Fruit fly (Drosophila melanogaster) whole organism, adult: ENCODE data around the gene Cks85A.

Experiments used
- CG11617 ChIP-seq: fragments of 200-800 bp; sonication (Bioruptor generic); optimal IDR thresholded peaks from 2 replicates; lab custom pipeline; 2017; ENCODE audit warnings: mild to moderate bottlenecking, missing biosample characterization, missing genetic modification reagents, missing genetic modification characterization
- CG12768 ChIP-seq: fragments of 200-800 bp; sonication (Bioruptor generic); optimal IDR thresholded peaks from 2 replicates; lab custom pipeline; 2017; ENCODE audit warnings: missing biosample characterization, missing genetic modification characterization, mild to moderate bottlenecking, moderate library complexity, missing genetic modification reagents
- CG14711 ChIP-seq: fragments of 200-800 bp; sonication (Bioruptor generic); optimal IDR thresholded peaks from 2 replicates; lab custom pipeline; 2018; ENCODE audit warnings: missing biosample characterization, mild to moderate bottlenecking, missing genetic modification characterization, moderate library complexity
- CG1620 ChIP-seq: fragments of 200-800 bp; sonication (Bioruptor generic); optimal IDR thresholded peaks from 2 replicates; lab custom pipeline; 2016; ENCODE audit warnings: missing biosample characterization, missing genetic modification characterization
- CG33017 ChIP-seq: fragments of 200-800 bp; sonication (Bioruptor generic); optimal IDR thresholded peaks from 2 replicates; lab custom pipeline; 2018; ENCODE audit warnings: missing biosample characterization, mild to moderate bottlenecking, missing genetic modification characterization, moderate library complexity
- CG5204 ChIP-seq: fragments of 200-800 bp; sonication (Bioruptor generic); optimal IDR thresholded peaks from 2 replicates; lab custom pipeline; 2016; ENCODE audit warnings: missing biosample characterization, missing genetic modification characterization
- CG7045 ChIP-seq: fragments of 200-800 bp; sonication (Bioruptor generic); optimal IDR thresholded peaks from 2 replicates; lab custom pipeline; 2017; ENCODE audit warnings: missing biosample characterization, mild to moderate bottlenecking, missing genetic modification characterization
- CG7101 ChIP-seq: fragments of 200-800 bp; sonication (Bioruptor generic); optimal IDR thresholded peaks from 2 replicates; lab custom pipeline; 2018; ENCODE audit warnings: missing biosample characterization, mild to moderate bottlenecking, missing genetic modification characterization, moderate library complexity
- Clk ChIP-seq: fragments of 200-800 bp; sonication (Bioruptor generic); optimal IDR thresholded peaks from 2 replicates; lab custom pipeline; 2017; ENCODE audit warnings: missing biosample characterization, missing genetic modification characterization
- Crg-1 ChIP-seq: fragments of 200-800 bp; sonication (Bioruptor generic); optimal IDR thresholded peaks from 2 replicates; lab custom pipeline; 2016; ENCODE audit warnings: missing biosample characterization, missing genetic modification characterization
- Hr96 ChIP-seq: fragments of 200-800 bp; sonication (Bioruptor generic); optimal IDR thresholded peaks from 2 replicates; lab custom pipeline; 2016; ENCODE audit warnings: missing biosample characterization, missing genetic modification characterization
- Mnt ChIP-seq: fragments of 200-800 bp; sonication (Bioruptor generic); optimal IDR thresholded peaks from 2 replicates; lab custom pipeline; 2016; ENCODE audit warnings: missing biosample characterization, mild to moderate bottlenecking, missing genetic modification characterization
- bab1 ChIP-seq: fragments of 200-800 bp; sonication (Bioruptor generic); optimal IDR thresholded peaks from 3 replicates; lab custom pipeline; 2019; ENCODE audit warnings: missing biosample characterization, mild to moderate bottlenecking, missing genetic modification characterization, moderate library complexity
- cic ChIP-seq: fragments of 200-800 bp; sonication (Bioruptor generic); optimal IDR thresholded peaks from 2 replicates; lab custom pipeline; 2017; ENCODE audit warnings: missing biosample characterization, mild to moderate bottlenecking, missing genetic modification characterization, moderate library complexity
- cnc ChIP-seq, 2 experiments: fragments of >200 bp; optimal IDR thresholded peaks; 2 replicates each; lab custom pipeline; 2017
- kay ChIP-seq: fragments of 200-800 bp; sonication (Bioruptor generic); peaks from one replicate; lab custom pipeline; 2016; ENCODE audit warnings: missing biosample characterization, missing genetic modification characterization, borderline replicate concordance
- ovo ChIP-seq: fragments of 200-800 bp; sonication (Bioruptor generic); optimal IDR thresholded peaks from 2 replicates; lab custom pipeline; 2016; ENCODE audit warnings: missing biosample characterization, missing genetic modification characterization
- pad ChIP-seq: fragments of 200-800 bp; sonication (Bioruptor generic); optimal IDR thresholded peaks from 3 replicates; lab custom pipeline; 2017; ENCODE audit warnings: missing biosample characterization, missing genetic modification characterization, mild to moderate bottlenecking, moderate library complexity, missing genetic modification reagents
- tj ChIP-seq: fragments of 200-800 bp; sonication (Bioruptor generic); optimal IDR thresholded peaks from 3 replicates; lab custom pipeline; 2017; ENCODE audit warnings: missing biosample characterization, mild to moderate bottlenecking, missing genetic modification characterization, moderate library complexity
- toe ChIP-seq: fragments of 200-800 bp; sonication (Bioruptor generic); optimal IDR thresholded peaks from 2 replicates; lab custom pipeline; 2016; ENCODE audit warnings: missing biosample characterization, missing genetic modification characterization

Gene Cks85A

dm6 chr3R:8731597-8732263, 13.5 kb upstream of the Cks85A start, which contains the start of the genes M1BP and CG8202:
TSS of gene M1BP (minus strand) at chr3R:8731698.
TSS of gene CG8202 (plus strand) at chr3R:8732091.
- TF ChIP-seq bab1 (GFP tag; lab: Kevin White, UChicago) (peak; percentile 75), Mnt (GFP tag; lab: Kevin White, UChicago) (peak; percentile 53), kay (peak; percentile 25), cic (peak; percentile 1), CG1620 (peak; percentile 68), Clk (GFP tag; lab: Kevin White, UChicago) (peak; percentile 1), CG7045 (GFP tag; lab: Kevin White, UChicago) (peak; percentile 92), ovo (peak; percentile 73), toe (peak; percentile 74), CG11617 (GFP tag; lab: Kevin White, UChicago) (peak; percentile 96), CG7101 (tag; lab: Kevin White, UChicago) (peak; percentile 93), CG12768 (GFP tag; lab: Kevin White, UChicago) (peak; percentile 93), pad (GFP tag; lab: Kevin White, UChicago) (peak; percentile 77), Crg-1 (GFP tag; lab: Kevin White, UChicago) (peak; percentile 67), Hr96 (GFP tag; lab: Kevin White, UChicago) (no peak), CG14711 (peak; percentile 84), CG33017 (peak; percentile 90), tj (GFP tag; lab: Kevin White, UChicago) (peak; percentile 76), cnc (optimal IDR thresholded peaks at IDR 0.05; lab: Kevin White, UChicago) (no peak), CG5204 (GFP tag; lab: Kevin White, UChicago) (no peak)

- TF ChIP-seq CG7101 (tag; lab: Kevin White, UChicago) = no peak
- peak; percentile 39 for TF ChIP-seq kay
These were observed 11.3 kb upstream of the Cks85A start, which contains the start of gene ranshi for dm6 chr3R:8729542-8729941. TSS of gene ranshi (minus strand) at chr3R:8729693.

- no peak for TF ChIP-seq Clk (GFP tag; lab: Kevin White, UChicago)
- no peak for TF ChIP-seq cnc (optimal IDR thresholded peaks at IDR 0.05; lab: Kevin White, UChicago)
- peak; percentile 25 for TF ChIP-seq CG7101 (tag; lab: Kevin White, UChicago)
- TF ChIP-seq Mnt (GFP tag; lab: Kevin White, UChicago) = peak; percentile 19
These were observed 8.4 kb upstream of the Cks85A start, which contains the start of gene CG8159 for dm6 chr3R:8726632-8727031. TSS of gene CG8159 (plus strand) at chr3R:8726854.

dm6 chr3R:8725179-8725578, 6.9 kb upstream of the Cks85A start, which contains the start of gene ouib:
TSS of gene ouib (plus strand) at chr3R:8725479.
- TF ChIP-seq CG11617 (GFP tag; lab: Kevin White, UChicago) (no peak), kay (peak; percentile 73)

dm6 chr3R:8722962-8723548, 4.8 kb upstream of the Cks85A start, which contains the start of gene nom:
TSS of gene nom (plus strand) at chr3R:8723174.
- TF ChIP-seq cnc (optimal IDR thresholded peaks at IDR 0.05; lab: Kevin White, UChicago) = no peak
- TF ChIP-seq tj (GFP tag; lab: Kevin White, UChicago) = peak; percentile 58

- no peak for TF ChIP-seq CG7045 (GFP tag; lab: Kevin White, UChicago)
- peak; percentile 47 for TF ChIP-seq kay
These were observed 2.8 kb upstream of the Cks85A start, which contains the start of gene CG8136 for dm6 chr3R:8721071-8721470. TSS of gene CG8136 (plus strand) at chr3R:8721371.

- TF ChIP-seq CG12768 (GFP tag; lab: Kevin White, UChicago) = no peak
- no peak for TF ChIP-seq tj (GFP tag; lab: Kevin White, UChicago)
- TF ChIP-seq Clk (GFP tag; lab: Kevin White, UChicago) = no peak
These were observed 642 bp upstream of the Cks85A start, which contains the start of gene CG11760 for dm6 chr3R:8718898-8719297. TSS of gene CG11760 (plus strand) at chr3R:8719198.

- TF ChIP-seq tj (GFP tag; lab: Kevin White, UChicago) = no peak
- peak; percentile 12 for TF ChIP-seq bab1 (GFP tag; lab: Kevin White, UChicago)
These were observed 1.7 kb downstream of the Cks85A start for dm6 chr3R:8716551-8716879.
